Fruit fly (Drosophila melanogaster): ENCODE measurements around the gene Jhbp15.

The Jhbp15 gene

dm6 chr3R:21071312-21071711, 20.5 kb upstream of the Jhbp15 start:
- no peak for TF ChIP-seq lov (optimal IDR thresholded peaks at IDR 0.05)
- 0 out of 3 replicates have a peak, but pooled peaks have one; percentile 38 for TF ChIP-seq lov (GFP tag; IDR thresholded peaks at IDR 0.05)
- TF ChIP-seq CG11456 (GFP tag; IDR thresholded peaks at IDR 0.05) = 0 out of 3 replicates have a peak, but pooled peaks have one; percentile 19
- no peak for TF ChIP-seq CG7372 (GFP tag; IDR thresholded peaks at IDR 0.05)
- peak; percentile 70 for TF ChIP-seq Med (GFP tag)
- TF ChIP-seq Pdp1 (GFP tag; optimal IDR thresholded peaks at IDR 0.05) = no peak
- TF ChIP-seq run (tag; optimal IDR thresholded peaks at IDR 0.05) = no peak
- peak; percentile 4 for TF ChIP-seq sens (GFP tag)
- TF ChIP-seq tio (GFP tag; optimal IDR thresholded peaks at IDR 0.05) = no peak
- peak; percentile 29 for TF ChIP-seq CG8478 (optimal IDR thresholded peaks at IDR 0.05)
- no peak for TF ChIP-seq Drgx (GFP tag; IDR thresholded peaks at IDR 0.05)

dm6 chr3R:21069742-21070141, 19.0 kb upstream of the Jhbp15 start:
- TF ChIP-seq CG14050 (GFP tag; IDR thresholded peaks at IDR 0.05) = no peak
- TF ChIP-seq Eip74EF (GFP tag; optimal IDR thresholded peaks at IDR 0.05) = peak in 1 of 2 experiments; percentile 72
- no peak for TF ChIP-seq cas (GFP tag; IDR thresholded peaks at IDR 0.05)
- TF ChIP-seq Bgb (GFP tag; IDR thresholded peaks at IDR 0.05; ENCODE audit: partially characterized antibody) = peak; percentile 43
- TF ChIP-seq Myb (GFP tag; optimal IDR thresholded peaks at IDR 0.05) = peak; percentile 59
- peak; percentile 12 for TF ChIP-seq CG14710 (tag; optimal IDR thresholded peaks at IDR 0.05)
- no peak for TF ChIP-seq Ets65A (GFP tag)
- no peak for TF ChIP-seq CG7556 (GFP tag; optimal IDR thresholded peaks at IDR 0.05)
- peak; percentile 24 for TF ChIP-seq sug (tag; optimal IDR thresholded peaks at IDR 0.05)
- TF ChIP-seq knrl (GFP tag; IDR thresholded peaks at IDR 0.05; ENCODE audit: partially characterized antibody) = peak; percentile 62
- 0 out of 3 replicates have a peak, but pooled peaks have one; percentile 21 for TF ChIP-seq CG17361 (GFP tag; IDR thresholded peaks at IDR 0.05)
- peak; percentile 11 for TF ChIP-seq nmo (GFP tag; optimal IDR thresholded peaks at IDR 0.05)
- TF ChIP-seq CG8478 (optimal IDR thresholded peaks at IDR 0.05) = peak; percentile 78
- peak; percentile 91 for TF ChIP-seq CG31365 (tag; optimal IDR thresholded peaks at IDR 0.05)
- no peak for TF ChIP-seq Dek (tag; optimal IDR thresholded peaks at IDR 0.05)
- peak; percentile 28 for TF ChIP-seq Med (GFP tag)
- peak in 1 of 2 experiments; percentile 4 for TF ChIP-seq insv (GFP tag; optimal IDR thresholded peaks at IDR 0.05)
- peak; percentile 52; the same call in 2 of the 3 replicates for TF ChIP-seq CG16813 (GFP tag; IDR thresholded peaks at IDR 0.05; ENCODE audit: partially characterized antibody)
- no peak for TF ChIP-seq D (optimal IDR thresholded peaks at IDR 0.05)
- TF ChIP-seq D (GFP tag; optimal IDR thresholded peaks at IDR 0.05) = no peak
- 0 out of 2 replicates have a peak, but pooled peaks have one; percentile 31 for TF ChIP-seq E2f2 (GFP tag; IDR thresholded peaks at IDR 0.05)
- TF ChIP-seq CTCF (GFP tag; optimal IDR thresholded peaks at IDR 0.05) = peak; percentile 81
- no peak for TF ChIP-seq HmgZ (tag; optimal IDR thresholded peaks at IDR 0.05)
- TF ChIP-seq CG15601 (tag; optimal IDR thresholded peaks at IDR 0.05) = no peak
- peak in 1 of 2 experiments; percentile 54 for TF ChIP-seq Dfd (GFP tag; optimal IDR thresholded peaks at IDR 0.05)
- TF ChIP-seq CG11695 (GFP tag; IDR thresholded peaks at IDR 0.05) = no peak
- peak; percentile 20 for TF ChIP-seq Dp (GFP tag; optimal IDR thresholded peaks at IDR 0.05)
- TF ChIP-seq Dad (GFP tag; optimal IDR thresholded peaks at IDR 0.05) = no peak
- no peak for TF ChIP-seq dysf (GFP tag; IDR thresholded peaks at IDR 0.05)
- peak; percentile 40; the same call in 1 of the 2 replicates for TF ChIP-seq Scr (GFP tag; IDR thresholded peaks at IDR 0.05; ENCODE audit: partially characterized antibody)
- TF ChIP-seq Camta (GFP tag; optimal IDR thresholded peaks at IDR 0.05) = no peak
- TF ChIP-seq eve (GFP tag; optimal IDR thresholded peaks at IDR 0.05) = no peak
- TF ChIP-seq CG12942 (GFP tag; optimal IDR thresholded peaks at IDR 0.05) = no peak
- TF ChIP-seq ara (GFP tag; IDR thresholded peaks at IDR 0.05) = no peak
- peak; percentile 19 for TF ChIP-seq stwl (tag; optimal IDR thresholded peaks at IDR 0.05)

All from whole organism, embryonic.